Worm (Caenorhabditis elegans) whole organism, L1 larva: ENCODE results near the gene R13A5.7.

Experiments used
- F16B12.6 ChIP-seq: fragments of 150-350 bp; optimal IDR thresholded peaks from 2 replicates; lab custom pipeline; 2014; ENCODE audit warnings: missing biosample characterization, missing genetic modification characterization
- Y116A8C.19 ChIP-seq: sonication (generic microtip); optimal IDR thresholded peaks from 2 replicates; lab custom pipeline; 2016; ENCODE audit warnings: missing compliant biosample characterization, missing genetic modification characterization, borderline replicate concordance
- aha-1 ChIP-seq: fragments of 150-350 bp; optimal IDR thresholded peaks from 2 replicates; lab custom pipeline; 2014; ENCODE audit warnings: missing biosample characterization, missing genetic modification characterization
- alr-1 ChIP-seq: fragments of 200-800 bp; sonication (Bioruptor generic); optimal IDR thresholded peaks from 2 replicates; lab custom pipeline; 2018; ENCODE audit warnings: borderline replicate concordance, mild to moderate bottlenecking, missing genetic modification characterization, missing compliant biosample characterization
- aly-2 ChIP-seq: fragments of 150-350 bp; optimal IDR thresholded peaks from 2 replicates; lab custom pipeline; 2014; ENCODE audit warnings: missing biosample characterization, missing genetic modification characterization
- ama-1 ChIP-seq: fragments of 150-350 bp; optimal IDR thresholded peaks from 2 replicates; lab custom pipeline; 2014
- blmp-1 ChIP-seq: fragments of 150-350 bp; optimal IDR thresholded peaks from 2 replicates; lab custom pipeline; 2014; ENCODE audit warnings: missing biosample characterization, missing genetic modification characterization
- ceh-63 ChIP-seq: fragments of 200-800 bp; sonication (Bioruptor generic); optimal IDR thresholded peaks from 2 replicates; lab custom pipeline; 2018; ENCODE audit warnings: mild to moderate bottlenecking, missing genetic modification characterization, missing compliant biosample characterization
- ceh-8 ChIP-seq: fragments of 200-800 bp; sonication (Bioruptor generic); optimal IDR thresholded peaks from 2 replicates; lab custom pipeline; 2018; ENCODE audit warnings: mild to moderate bottlenecking, missing genetic modification characterization, moderate library complexity, missing compliant biosample characterization
- ceh-82 ChIP-seq, 3 experiments: fragments of 150-350 bp in 1 of 3; sonication (generic microtip) in 2 of 3; optimal IDR thresholded peaks; 2 replicates each; lab custom pipeline; 2014 to 2017; ENCODE audit warnings: missing biosample characterization in 3 of 3, missing genetic modification characterization in 3 of 3
- ceh-90 ChIP-seq: sonication (generic microtip); optimal IDR thresholded peaks from 2 replicates; lab custom pipeline; 2016; ENCODE audit warnings: missing genetic modification characterization, missing compliant biosample characterization
- efl-3 ChIP-seq: fragments of 200-800 bp; sonication (Bioruptor generic); optimal IDR thresholded peaks from 2 replicates; lab custom pipeline; 2018; ENCODE audit warnings: mild to moderate bottlenecking, missing genetic modification characterization, missing compliant biosample characterization
- fkh-4 ChIP-seq: sonication (generic microtip); optimal IDR thresholded peaks from 2 replicates; lab custom pipeline; 2016; ENCODE audit warnings: missing compliant biosample characterization, missing genetic modification characterization, borderline replicate concordance
- grh-1 ChIP-seq: fragments of 200-800 bp; sonication (Bioruptor generic); IDR thresholded peaks from 2 replicates; pipeline ENCODE4 v1.3.6; 2022; ENCODE audit warnings: missing genetic modification reagents, missing genetic modification characterization, missing compliant biosample characterization
- hlh-4 ChIP-seq: sonication (generic microtip); optimal IDR thresholded peaks from 2 replicates; lab custom pipeline; 2016; ENCODE audit warnings: mild to moderate bottlenecking, missing genetic modification characterization, missing compliant biosample characterization
- hpl-2 ChIP-seq: fragments of 150-350 bp; optimal IDR thresholded peaks from 2 replicates; lab custom pipeline; 2014; ENCODE audit warnings: missing biosample characterization, missing genetic modification reagents, missing genetic modification characterization
- isw-1 ChIP-seq: fragments of 200-800 bp; sonication (Bioruptor generic); IDR thresholded peaks from 2 replicates; pipeline ENCODE4 v1.3.6; 2022; ENCODE audit warnings: missing genetic modification characterization, missing compliant biosample characterization
- jun-1 ChIP-seq: fragments of 150-350 bp; optimal IDR thresholded peaks from 2 replicates; lab custom pipeline; 2014; ENCODE audit warnings: missing biosample characterization, missing genetic modification reagents, missing genetic modification characterization
- lin-13 ChIP-seq: fragments of 150-350 bp; optimal IDR thresholded peaks from 2 replicates; lab custom pipeline; 2014; ENCODE audit warnings: missing biosample characterization, missing genetic modification reagents, missing genetic modification characterization
- lin-14 ChIP-seq: fragments of 200-800 bp; sonication (Bioruptor generic); optimal IDR thresholded peaks from 2 replicates; lab custom pipeline; 2018; ENCODE audit warnings: mild to moderate bottlenecking, missing genetic modification characterization, moderate library complexity, missing compliant biosample characterization
- lin-35 ChIP-seq, 2 experiments: fragments of 150-350 bp; optimal IDR thresholded peaks; 2 replicates each; lab custom pipeline; 2014; ENCODE audit warnings: missing biosample characterization in 2 of 2, missing genetic modification characterization in 2 of 2, missing genetic modification reagents in 2 of 2
- lin-39 ChIP-seq: fragments of 150-350 bp; optimal IDR thresholded peaks from 2 replicates; lab custom pipeline; 2014; ENCODE audit warnings: missing biosample characterization, missing genetic modification reagents, missing genetic modification characterization
- lir-3 ChIP-seq: sonication (generic microtip); optimal IDR thresholded peaks from 2 replicates; lab custom pipeline; 2016; ENCODE audit warnings: mild to moderate bottlenecking, missing genetic modification characterization, moderate library complexity, missing compliant biosample characterization; ENCODE audit not compliant: poor library complexity
- lsy-2 ChIP-seq, 2 experiments: fragments of 150-350 bp; optimal IDR thresholded peaks; 2 replicates each; lab custom pipeline; 2014; ENCODE audit warnings: missing biosample characterization in 2 of 2, missing genetic modification characterization in 2 of 2
- mep-1 ChIP-seq: fragments of 150-350 bp; optimal IDR thresholded peaks from 2 replicates; lab custom pipeline; 2014; ENCODE audit warnings: missing biosample characterization, missing genetic modification characterization
- nhr-20 ChIP-seq: sonication (generic microtip); optimal IDR thresholded peaks from 2 replicates; lab custom pipeline; 2016; ENCODE audit warnings: mild to moderate bottlenecking, missing genetic modification characterization, missing compliant biosample characterization
- nhr-28 ChIP-seq: fragments of 150-350 bp; optimal IDR thresholded peaks from 2 replicates; lab custom pipeline; 2014; ENCODE audit warnings: missing biosample characterization, missing genetic modification characterization
- nhr-71 ChIP-seq: sonication (generic microtip); optimal IDR thresholded peaks from 2 replicates; lab custom pipeline; 2016; ENCODE audit warnings: mild to moderate bottlenecking, missing genetic modification characterization, moderate library complexity, missing compliant biosample characterization
- nhr-76 ChIP-seq: sonication (generic microtip); optimal IDR thresholded peaks from 2 replicates; lab custom pipeline; 2017; ENCODE audit warnings: missing biosample characterization, missing genetic modification characterization
- nhr-85 ChIP-seq: sonication (generic microtip); peaks from one replicate; lab custom pipeline; 2016; ENCODE audit warnings: missing genetic modification characterization, inconsistent platforms, missing compliant biosample characterization
- nhr-90 ChIP-seq: sonication (generic microtip); optimal IDR thresholded peaks from 2 replicates; lab custom pipeline; 2016; ENCODE audit warnings: mild to moderate bottlenecking, missing genetic modification characterization, missing compliant biosample characterization; ENCODE audit not compliant: poor library complexity
- pax-3 ChIP-seq: fragments of 200-800 bp; sonication (Bioruptor generic); optimal IDR thresholded peaks from 2 replicates; lab custom pipeline; 2018; ENCODE audit warnings: mild to moderate bottlenecking, missing genetic modification characterization, moderate library complexity, missing compliant biosample characterization
- pqm-1 ChIP-seq: sonication (generic microtip); optimal IDR thresholded peaks from 3 replicates; lab custom pipeline; 2017; ENCODE audit warnings: missing biosample characterization, missing genetic modification characterization
- rnt-1 ChIP-seq: sonication (generic microtip); optimal IDR thresholded peaks from 2 replicates; lab custom pipeline; 2016; ENCODE audit warnings: mild to moderate bottlenecking, missing genetic modification characterization, moderate library complexity, missing compliant biosample characterization
- skn-1 ChIP-seq: fragments of 150-350 bp; optimal IDR thresholded peaks from 2 replicates; lab custom pipeline; 2014; ENCODE audit warnings: missing biosample characterization, missing genetic modification characterization
- snpc-4 ChIP-seq: fragments of 150-350 bp; optimal IDR thresholded peaks from 2 replicates; lab custom pipeline; 2014; ENCODE audit warnings: missing biosample characterization, missing genetic modification characterization
- snu-23 ChIP-seq: sonication (generic microtip); optimal IDR thresholded peaks from 2 replicates; lab custom pipeline; 2016; ENCODE audit warnings: missing genetic modification characterization, missing compliant biosample characterization
- sox-4 ChIP-seq: sonication (generic microtip); optimal IDR thresholded peaks from 2 replicates; lab custom pipeline; 2016; ENCODE audit warnings: missing genetic modification characterization, missing compliant biosample characterization
- sup-37 ChIP-seq: fragments of 200-800 bp; sonication (Bioruptor generic); optimal IDR thresholded peaks from 2 replicates; lab custom pipeline; 2018; ENCODE audit warnings: mild to moderate bottlenecking, missing genetic modification characterization, missing compliant biosample characterization
- swsn-7 ChIP-seq: sonication (generic microtip); optimal IDR thresholded peaks from 2 replicates; lab custom pipeline; 2016; ENCODE audit warnings: missing genetic modification characterization, missing compliant biosample characterization
- unc-130 ChIP-seq: fragments of 150-350 bp; optimal IDR thresholded peaks from 2 replicates; lab custom pipeline; 2017; ENCODE audit warnings: missing biosample characterization, missing genetic modification characterization, inconsistent platforms
- unc-62 ChIP-seq: fragments of 150-350 bp; optimal IDR thresholded peaks from 2 replicates; lab custom pipeline; 2014; ENCODE audit warnings: missing biosample characterization, missing genetic modification reagents, missing genetic modification characterization
- unc-86 ChIP-seq: sonication (generic microtip); optimal IDR thresholded peaks from 2 replicates; lab custom pipeline; 2016; ENCODE audit warnings: missing genetic modification characterization, missing compliant biosample characterization
- unc-98 ChIP-seq: fragments of 200-800 bp; sonication (Bioruptor generic); IDR thresholded peaks from 2 replicates; pipeline ENCODE4 v1.3.6; 2022; ENCODE audit warnings: missing genetic modification characterization, missing compliant biosample characterization
- xbp-1 ChIP-seq: sonication (generic microtip); optimal IDR thresholded peaks from 2 replicates; lab custom pipeline; 2016; ENCODE audit warnings: missing genetic modification characterization, missing compliant biosample characterization
- zag-1 ChIP-seq: fragments of 150-350 bp; optimal IDR thresholded peaks from 2 replicates; lab custom pipeline; 2014; ENCODE audit warnings: missing biosample characterization, missing genetic modification characterization
- ztf-11 ChIP-seq, 2 experiments: sonication (generic microtip); optimal IDR thresholded peaks; 2 replicates each; lab custom pipeline; 2016 to 2017; ENCODE audit warnings: missing genetic modification characterization in 2 of 2, missing biosample characterization in 1 of 2, missing compliant biosample characterization in 1 of 2
- ztf-4 ChIP-seq: fragments of 150-350 bp; optimal IDR thresholded peaks from 2 replicates; lab custom pipeline; 2014; ENCODE audit warnings: missing biosample characterization, missing genetic modification characterization

The R13A5.7 gene

ce11 chrIII:7524830-7525344, 45.0 kb downstream of the R13A5.7 start:
- TF ChIP-seq aha-1 (no peak), isw-1 (GFP tag; lab: Robert Waterston, UW) (no peak), lsy-2 (tag; optimal IDR thresholded peaks at IDR 0.05; lab: Kevin White, UChicago) (peak; percentile 47 to 92), nhr-28 (no peak), alr-1 (no peak), hlh-4 (tag; lab: Kevin White, UChicago) (no peak), jun-1 (tag; lab: Kevin White, UChicago) (no peak), lin-39 (tag; lab: Kevin White, UChicago) (no peak), rnt-1 (peak; percentile 49), unc-130 (tag; lab: Kevin White, UChicago) (peak; percentile 16), snu-23 (GFP tag; lab: Kevin White, UChicago) (peak; percentile 15), nhr-71 (peak; percentile 41), lin-14 (GFP tag; lab: Kevin White, UChicago) (peak; percentile 39), efl-3 (GFP tag; lab: Kevin White, UChicago) (no peak), nhr-85 (peak; percentile 69)

- TF ChIP-seq unc-62 (GFP tag; lab: Kevin White, UChicago), result no peak
Observed at ce11 chrIII:7521163-7521562, 48.8 kb downstream of the R13A5.7 start, which contains the start of gene lig-4. lig-4 (plus strand) TSS chrIII:7521463.

ce11 chrIII:7520672-7521071, 49.3 kb downstream of the R13A5.7 start, which contains the start of the genes cux-7 and C07H6.2:
cux-7 (minus strand) TSS chrIII:7520845.
C07H6.2 (plus strand) TSS chrIII:7521009.
- TF ChIP-seq ztf-11 (tag; optimal IDR thresholded peaks at IDR 0.05; lab: Kevin White, UChicago) (peak in 1 of 2 experiments; percentile 100), aly-2 (tag; lab: Kevin White, UChicago) (peak; percentile 92), swsn-7 (tag; lab: Kevin White, UChicago) (peak; percentile 98), fkh-4 (tag; lab: Kevin White, UChicago) (peak; percentile 100), lir-3 (tag; lab: Kevin White, UChicago) (peak; percentile 99), lin-35 (GFP tag; optimal IDR thresholded peaks at IDR 0.05; lab: Kevin White, UChicago) (peak; percentile 89 to 90), unc-98 (GFP tag; lab: Robert Waterston, UW) (peak; percentile 100), ceh-8 (GFP tag; lab: Kevin White, UChicago) (peak; percentile 97), nhr-71 (peak; percentile 99), unc-130 (tag; lab: Kevin White, UChicago) (peak; percentile 85), sup-37 (GFP tag; lab: Kevin White, UChicago) (peak; percentile 95), F16B12.6 (peak; percentile 68), ceh-90 (tag; lab: Kevin White, UChicago) (peak; percentile 100), nhr-20 (peak; percentile 99), alr-1 (no peak), efl-3 (GFP tag; lab: Kevin White, UChicago) (peak; percentile 96), nhr-76 (no peak), mep-1 (tag; lab: Kevin White, UChicago) (peak; percentile 97), unc-86 (peak; percentile 95), nhr-90 (tag; lab: Kevin White, UChicago) (peak; percentile 99), snpc-4 (tag; lab: Kevin White, UChicago) (peak; percentile 90), sox-4 (tag; lab: Kevin White, UChicago) (peak; percentile 99), pqm-1 (tag; lab: Kevin White, UChicago) (no peak), Y116A8C.19 (tag; lab: Kevin White, UChicago) (peak; percentile 100), aha-1 (no peak), ceh-82 (tag; optimal IDR thresholded peaks at IDR 0.05; lab: Kevin White, UChicago) (peak; percentile 84 to 94 (median 93)), zag-1 (tag; lab: Kevin White, UChicago) (peak; percentile 22), pax-3 (peak; percentile 99), jun-1 (tag; lab: Kevin White, UChicago) (peak; percentile 89), skn-1 (tag; lab: Kevin White, UChicago) (peak; percentile 93), ama-1 (peak; percentile 62), grh-1 (GFP tag; lab: Robert Waterston, UW) (peak; percentile 88), xbp-1 (tag; lab: Kevin White, UChicago) (peak; percentile 97), ceh-63 (peak; percentile 99), lin-39 (tag; lab: Kevin White, UChicago) (no peak), lin-13 (GFP tag; lab: Kevin White, UChicago) (peak; percentile 92), blmp-1 (tag; lab: Kevin White, UChicago) (peak; percentile 69), ztf-4 (peak; percentile 89), hpl-2 (GFP tag; lab: Kevin White, UChicago) (peak; percentile 61)
